Fruit fly (Drosophila melanogaster) whole organism: Measurements from ENCODE around the gene CREG.

Experiments
- pan ChIP-seq: fragments of >200 bp; optimal IDR thresholded peaks from 2 replicates; lab custom pipeline; 2017
- psq ChIP-seq: fragments of >200 bp; optimal IDR thresholded peaks from 2 replicates; lab custom pipeline; 2017
- usp ChIP-seq: fragments of >200 bp; optimal IDR thresholded peaks from 2 replicates; lab custom pipeline; 2017; ENCODE audit warnings: missing biosample characterization, missing genetic modification characterization, mixed read lengths

DNA sequence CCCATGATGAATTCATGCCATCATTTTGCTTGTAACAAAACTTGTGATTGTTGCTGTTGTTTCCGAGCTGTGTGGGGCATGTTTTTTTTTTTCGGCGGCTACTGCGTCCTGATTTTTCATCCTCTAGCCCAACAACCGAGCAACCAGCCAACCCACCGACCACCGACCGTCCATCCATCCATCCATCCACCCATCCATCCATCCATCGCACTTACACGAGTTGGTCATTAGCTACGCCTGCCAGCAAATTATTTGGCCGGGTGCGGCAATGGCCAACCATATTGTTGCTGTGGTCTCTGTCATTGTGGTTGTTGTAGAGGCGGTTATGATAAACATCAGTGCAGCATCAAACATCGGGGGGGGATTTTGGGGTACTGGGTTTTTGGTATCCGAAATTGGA lies 35.1 kb downstream of the CREG start:
- TF ChIP-seq usp (GFP tag; lab: Kevin White, UChicago) (no peak), psq (lab: Kevin White, UChicago) (no peak), pan (lab: Kevin White, UChicago) (no peak)
